Worm (Caenorhabditis elegans) whole organism, young adult: ENCODE measurements around the gene eak-7.

Source experiments
- B0019.2 ChIP-seq: fragments of 200-800 bp; sonication (Bioruptor generic); conservative IDR thresholded peaks from 2 replicates; pipeline ENCODE4 v1.3.6; 2022; ENCODE audit warnings: missing genetic modification reagents, missing genetic modification characterization, missing compliant biosample characterization
- B0035.1 ChIP-seq: sonication (generic microtip); optimal IDR thresholded peaks from 2 replicates; lab custom pipeline; 2016; ENCODE audit warnings: missing genetic modification characterization, mild to moderate bottlenecking, missing compliant biosample characterization, missing genotype, missing genetic modification reagents
- B0336.3 ChIP-seq: fragments of 200-800 bp; sonication (Bioruptor generic); IDR thresholded peaks from 2 replicates; pipeline ENCODE4 v1.3.6; 2022; ENCODE audit warnings: missing genetic modification characterization, missing compliant biosample characterization
- C06A6.2 ChIP-seq: fragments of 200-800 bp; sonication (Bioruptor generic); conservative IDR thresholded peaks from 2 replicates; pipeline ENCODE4 v1.3.6; 2022; ENCODE audit warnings: missing genetic modification characterization, missing compliant biosample characterization
- D2030.7 ChIP-seq: fragments of 200-800 bp; sonication (Bioruptor generic); IDR thresholded peaks from 2 replicates; pipeline ENCODE4 v1.3.6; 2022; ENCODE audit warnings: missing genetic modification reagents, missing genetic modification characterization, missing compliant biosample characterization
- F22D6.2 ChIP-seq: sonication (generic microtip); optimal IDR thresholded peaks from 2 replicates; lab custom pipeline; 2016; ENCODE audit warnings: mild to moderate bottlenecking, missing genetic modification characterization, missing compliant biosample characterization
- F37B4.10 ChIP-seq: fragments of 200-800 bp; sonication (Bioruptor generic); IDR thresholded peaks from 2 replicates; pipeline ENCODE4 v1.3.6; 2022; ENCODE audit warnings: missing genetic modification characterization, missing compliant biosample characterization
- F55B11.4 ChIP-seq: sonication (generic microtip); optimal IDR thresholded peaks from 2 replicates; lab custom pipeline; 2016; ENCODE audit warnings: missing compliant biosample characterization, missing genetic modification characterization, borderline replicate concordance; ENCODE audit not compliant: insufficient read depth
- K11D2.4 ChIP-seq: fragments of 200-800 bp; sonication (Bioruptor generic); IDR thresholded peaks from 2 replicates; pipeline ENCODE4 v1.3.6; 2022; ENCODE audit warnings: missing genetic modification reagents, missing genetic modification characterization, missing compliant biosample characterization
- T07F8.4 ChIP-seq: sonication (generic microtip); optimal IDR thresholded peaks from 2 replicates; lab custom pipeline; 2016; ENCODE audit warnings: mild to moderate bottlenecking, missing genetic modification characterization, moderate library complexity, missing compliant biosample characterization
- Y95B8A.8 ChIP-seq: fragments of 200-800 bp; sonication (Bioruptor generic); IDR thresholded peaks from 2 replicates; pipeline ENCODE4 v1.3.6; 2022; ENCODE audit warnings: missing genetic modification reagents, missing genetic modification characterization, missing compliant biosample characterization
- ZK185.1 ChIP-seq: sonication (generic microtip); optimal IDR thresholded peaks from 2 replicates; lab custom pipeline; 2016; ENCODE audit warnings: mild to moderate bottlenecking, missing genetic modification characterization, missing compliant biosample characterization; ENCODE audit not compliant: poor library complexity, severe bottlenecking
- ama-1 ChIP-seq, 3 experiments: fragments of 150-350 bp in 1 of 3; sonication (generic microtip) in 2 of 3; optimal IDR thresholded peaks; 2 replicates each; lab custom pipeline; 2014 to 2018; ENCODE audit warnings: missing biosample characterization in 2 of 3, missing genetic modification characterization in 2 of 3, missing genetic modification reagents in 2 of 3
- aptf-2 ChIP-seq: fragments of 200-800 bp; sonication (Bioruptor generic); conservative IDR thresholded peaks from 2 replicates; pipeline ENCODE4 v1.3.6; 2022; ENCODE audit warnings: missing genetic modification reagents, missing genetic modification characterization, missing compliant biosample characterization
- athp-1 ChIP-seq: sonication (generic microtip); optimal IDR thresholded peaks from 2 replicates; lab custom pipeline; 2017; ENCODE audit warnings: mild to moderate bottlenecking, missing genetic modification characterization, missing compliant biosample characterization
- attf-3 ChIP-seq: fragments of 200-800 bp; sonication (Bioruptor generic); conservative IDR thresholded peaks from 2 replicates; pipeline ENCODE4 v1.3.6; 2022; ENCODE audit warnings: missing genetic modification reagents, missing genetic modification characterization, missing compliant biosample characterization
- bed-1 ChIP-seq: fragments of 200-800 bp; sonication (Bioruptor generic); IDR thresholded peaks from 2 replicates; pipeline ENCODE4 v1.3.6; 2022; ENCODE audit warnings: missing genetic modification reagents, missing genetic modification characterization, missing compliant biosample characterization
- ccch-3 ChIP-seq: fragments of 200-800 bp; sonication (Bioruptor generic); optimal IDR thresholded peaks from 2 replicates; lab custom pipeline; 2018; ENCODE audit warnings: mild to moderate bottlenecking, missing genetic modification characterization, missing compliant biosample characterization
- cebp-1 ChIP-seq, 2 experiments: fragments of 200-800 bp in 1 of 2; sonication (Bioruptor generic) in 1 of 2; sonication (generic microtip) in 1 of 2; IDR thresholded peaks in 1 of 2; optimal IDR thresholded peaks in 1 of 2; 2 replicates each; pipeline versions ENCODE4 v1.3.6 to Lab custom; 2017 to 2022; ENCODE audit warnings: missing compliant biosample characterization in 2 of 2, missing genetic modification characterization in 2 of 2, mild to moderate bottlenecking in 1 of 2, missing genetic modification reagents in 1 of 2, moderate library complexity in 1 of 2
- ceh-40 ChIP-seq: fragments of 200-800 bp; sonication (Bioruptor generic); IDR thresholded peaks from 2 replicates; pipeline ENCODE4 v1.3.6; 2022; ENCODE audit warnings: missing genetic modification characterization, missing compliant biosample characterization
- ceh-58 ChIP-seq: fragments of 200-800 bp; sonication (Bioruptor generic); IDR thresholded peaks from 2 replicates; pipeline ENCODE4 v1.3.6; 2022; ENCODE audit warnings: missing genetic modification characterization, missing compliant biosample characterization
- ceh-79 ChIP-seq: sonication (generic microtip); optimal IDR thresholded peaks from 2 replicates; lab custom pipeline; 2017; ENCODE audit warnings: mild to moderate bottlenecking, missing genetic modification characterization, missing compliant biosample characterization
- die-1 ChIP-seq: sonication (generic microtip); optimal IDR thresholded peaks from 2 replicates; lab custom pipeline; 2016; ENCODE audit warnings: missing genotype, mild to moderate bottlenecking, missing genetic modification characterization, missing compliant biosample characterization
- dox-1 ChIP-seq: fragments of 200-800 bp; sonication (Bioruptor generic); IDR thresholded peaks from 2 replicates; pipeline ENCODE4 v1.3.6; 2022; ENCODE audit warnings: missing genetic modification reagents, missing genetic modification characterization, missing compliant biosample characterization
- egl-18 ChIP-seq: fragments of 200-800 bp; sonication (Bioruptor generic); IDR thresholded peaks from 2 replicates; pipeline ENCODE4 v1.3.6; 2022; ENCODE audit warnings: missing genetic modification reagents, missing genetic modification characterization, missing compliant biosample characterization
- ekl-4 ChIP-seq: fragments of 200-800 bp; sonication (Bioruptor generic); IDR thresholded peaks from 2 replicates; pipeline ENCODE4 v1.3.6; 2022; ENCODE audit warnings: missing genetic modification reagents, missing genetic modification characterization, missing compliant biosample characterization
- hlh-12 ChIP-seq: sonication (generic microtip); optimal IDR thresholded peaks from 2 replicates; lab custom pipeline; 2016; ENCODE audit warnings: missing genetic modification characterization, missing compliant biosample characterization
- hmg-1.2 ChIP-seq: fragments of 200-800 bp; sonication (Bioruptor generic); IDR thresholded peaks from 2 replicates; pipeline ENCODE4 v1.3.6; 2022; ENCODE audit warnings: missing genetic modification reagents, missing genetic modification characterization, missing compliant biosample characterization
- lag-1 ChIP-seq: fragments of 200-800 bp; sonication (Bioruptor generic); IDR thresholded peaks from 2 replicates; pipeline ENCODE4 v1.3.6; 2022; ENCODE audit warnings: missing genetic modification reagents, missing genetic modification characterization, missing compliant biosample characterization
- let-526 ChIP-seq: fragments of 200-800 bp; sonication (Bioruptor generic); IDR thresholded peaks from 2 replicates; pipeline ENCODE4 v1.3.6; 2022; ENCODE audit warnings: missing genetic modification reagents, missing genetic modification characterization, missing compliant biosample characterization
- lin-26 ChIP-seq: fragments of 200-800 bp; sonication (Bioruptor generic); IDR thresholded peaks from 2 replicates; pipeline ENCODE4 v1.3.6; 2022; ENCODE audit warnings: missing genetic modification reagents, missing genetic modification characterization, missing compliant biosample characterization
- lin-35 ChIP-seq, 3 experiments: fragments of 150-350 bp in 2 of 3; sonication (generic microtip) in 1 of 3; optimal IDR thresholded peaks; 2 replicates each; lab custom pipeline; 2014 to 2018; ENCODE audit warnings: missing biosample characterization in 3 of 3, missing genetic modification characterization in 3 of 3, missing genetic modification reagents in 3 of 3
- lin-40 ChIP-seq: sonication (generic microtip); optimal IDR thresholded peaks from 2 replicates; lab custom pipeline; 2016; ENCODE audit warnings: missing genetic modification characterization, mild to moderate bottlenecking, missing compliant biosample characterization, missing genotype, missing genetic modification reagents
- lin-54 ChIP-seq: fragments of 200-800 bp; sonication (Bioruptor generic); optimal IDR thresholded peaks from 2 replicates; lab custom pipeline; 2018; ENCODE audit warnings: mild to moderate bottlenecking, missing genetic modification characterization, missing compliant biosample characterization
- madf-10 ChIP-seq: sonication (generic microtip); optimal IDR thresholded peaks from 2 replicates; lab custom pipeline; 2016; ENCODE audit warnings: mild to moderate bottlenecking, missing genetic modification characterization, missing compliant biosample characterization
- madf-3 ChIP-seq: fragments of 200-800 bp; sonication (Bioruptor generic); IDR thresholded peaks from 2 replicates; pipeline ENCODE4 v1.3.6; 2022; ENCODE audit warnings: missing genetic modification reagents, missing genetic modification characterization, missing compliant biosample characterization
- nfyb-1 ChIP-seq: fragments of 200-800 bp; sonication (Bioruptor generic); IDR thresholded peaks from 2 replicates; pipeline ENCODE4 v1.3.6; 2022; ENCODE audit warnings: missing genetic modification reagents, missing genetic modification characterization, missing compliant biosample characterization
- pha-4 ChIP-seq: fragments of 150-350 bp; sonication (generic microtip); optimal IDR thresholded peaks from 2 replicates; lab custom pipeline; 2014; ENCODE audit warnings: missing biosample characterization, missing genetic modification reagents, missing genetic modification characterization
- rcor-1 ChIP-seq: fragments of 200-800 bp; sonication (Bioruptor generic); IDR thresholded peaks from 2 replicates; pipeline ENCODE4 v1.3.6; 2022; ENCODE audit warnings: missing genetic modification reagents, missing genetic modification characterization, missing compliant biosample characterization
- rec-8 ChIP-seq, 2 experiments: sonication (generic microtip); optimal IDR thresholded peaks; 2 replicates each; lab custom pipeline; 2016; ENCODE audit warnings: mild to moderate bottlenecking in 2 of 2, missing genetic modification characterization in 2 of 2, missing genetic modification reagents in 2 of 2, missing genotype in 2 of 2, missing biosample characterization in 1 of 2, missing compliant biosample characterization in 1 of 2, moderate library complexity in 1 of 2
- rpc-1 ChIP-seq, 2 experiments: fragments of 150-350 bp in 1 of 2; sonication (generic microtip) in 1 of 2; optimal IDR thresholded peaks; 2 replicates each; lab custom pipeline; 2014 to 2018; ENCODE audit warnings: missing biosample characterization in 1 of 2, missing genetic modification characterization in 1 of 2, missing genetic modification reagents in 1 of 2, missing genotype in 1 of 2
- snpc-3.4 ChIP-seq: sonication (generic microtip); optimal IDR thresholded peaks from 2 replicates; lab custom pipeline; 2017; ENCODE audit warnings: missing genetic modification characterization, mild to moderate bottlenecking, missing compliant biosample characterization, antibody characterized with exemption, moderate library complexity, missing genotype, missing genetic modification reagents
- tbp1 ChIP-seq: fragments of 200-800 bp; sonication (Bioruptor generic); optimal IDR thresholded peaks from 2 replicates; lab custom pipeline; 2018; ENCODE audit warnings: mild to moderate bottlenecking, missing genetic modification characterization, missing compliant biosample characterization
- zim-3 ChIP-seq: sonication (generic microtip); optimal IDR thresholded peaks from 2 replicates; lab custom pipeline; 2017; ENCODE audit warnings: mild to moderate bottlenecking, missing genetic modification characterization, moderate library complexity, missing compliant biosample characterization
- ztf-28 ChIP-seq: fragments of 200-800 bp; sonication (Bioruptor generic); IDR thresholded peaks from 2 replicates; pipeline ENCODE4 v1.3.6; 2022; ENCODE audit warnings: missing genetic modification reagents, missing genetic modification characterization, missing compliant biosample characterization

The eak-7 gene

ce11 chrIV:12596960-12597359, 31.2 kb upstream of the eak-7 start:
- TF ChIP-seq ama-1 (optimal IDR thresholded peaks at IDR 0.05; lab: Kevin White, UChicago) (no peak), ama-1 (GFP tag; optimal IDR thresholded peaks at IDR 0.05; lab: Kevin White, UChicago) (no peak), die-1 (no peak), D2030.7 (no peak), madf-3 (GFP tag; lab: Robert Waterston, UW) (no peak), nfyb-1 (GFP tag; lab: Robert Waterston, UW) (no peak), B0336.3 (no peak), ceh-58 (GFP tag; lab: Robert Waterston, UW) (no peak), rec-8 (tag; optimal IDR thresholded peaks at IDR 0.05; lab: Kevin White, UChicago) (no peak), lin-40 (tag; lab: Kevin White, UChicago) (no peak), K11D2.4 (no peak), zim-3 (no peak), B0035.1 (tag; lab: Kevin White, UChicago) (no peak)

ce11 chrIV:12594574-12594973, 28.8 kb upstream of the eak-7 start:
- TF ChIP-seq C06A6.2: 0 out of 2 replicates have a peak, but pooled peaks have one; percentile 35
- TF ChIP-seq egl-18 (GFP tag; lab: Robert Waterston, UW): no peak
- TF ChIP-seq F55B11.4 (tag; lab: Kevin White, UChicago): no peak
- TF ChIP-seq die-1: peak; percentile 90
- peak; percentile 77 for TF ChIP-seq T07F8.4 (tag; lab: Kevin White, UChicago)
- TF ChIP-seq lin-40 (tag; lab: Kevin White, UChicago): peak; percentile 69
- TF ChIP-seq rcor-1 (GFP tag; lab: Robert Waterston, UW): 0 out of 2 replicates have a peak, but pooled peaks have one; percentile 20
- no peak for TF ChIP-seq F22D6.2
- TF ChIP-seq ceh-79 (tag; lab: Kevin White, UChicago): no peak
- 0 out of 2 replicates have a peak, but pooled peaks have one; percentile 59 for TF ChIP-seq aptf-2 (GFP tag; lab: Robert Waterston, UW)
- TF ChIP-seq bed-1 (GFP tag; lab: Robert Waterston, UW): no peak
- 0 out of 2 replicates have a peak, but pooled peaks have one; percentile 37 for TF ChIP-seq ceh-40 (GFP tag; lab: Robert Waterston, UW)
- peak; percentile 97 for TF ChIP-seq tbp1
- TF ChIP-seq pha-4: no peak
- TF ChIP-seq ZK185.1 (tag; lab: Kevin White, UChicago): peak; percentile 59
- peak; percentile 86 for TF ChIP-seq dox-1
- TF ChIP-seq attf-3 (GFP tag; lab: Robert Waterston, UW): peak; percentile 66
- TF ChIP-seq let-526 (GFP tag; lab: Robert Waterston, UW): 0 out of 2 replicates have a peak, but pooled peaks have one; percentile 44
- TF ChIP-seq lin-35 (GFP tag; optimal IDR thresholded peaks at IDR 0.05; lab: Kevin White, UChicago): peak in 1 of 3 experiments; percentile 59
- TF ChIP-seq B0019.2 (GFP tag; lab: Robert Waterston, UW): no peak
- TF ChIP-seq lag-1 (GFP tag; lab: Robert Waterston, UW): no peak
- TF ChIP-seq madf-10 (tag; lab: Kevin White, UChicago): peak; percentile 81
- peak; percentile 89 for TF ChIP-seq ztf-28 (GFP tag; lab: Robert Waterston, UW)
- no peak for TF ChIP-seq F37B4.10 (GFP tag; lab: Robert Waterston, UW)
- peak; percentile 1 for TF ChIP-seq hlh-12 (tag; lab: Kevin White, UChicago)
- TF ChIP-seq snpc-3.4: peak; percentile 40
- peak; percentile 77 for TF ChIP-seq Y95B8A.8 (GFP tag; lab: Robert Waterston, UW)
- peak; percentile 89 for TF ChIP-seq lin-26 (GFP tag; lab: Robert Waterston, UW)
- TF ChIP-seq lin-54 (GFP tag; lab: Kevin White, UChicago): peak; percentile 64
- peak; percentile 43 for TF ChIP-seq cebp-1 (GFP tag; IDR thresholded peaks at IDR 0.05; lab: Robert Waterston, UW)
- peak; percentile 76 for TF ChIP-seq cebp-1 (tag; optimal IDR thresholded peaks at IDR 0.05; lab: Kevin White, UChicago)
- peak; percentile 89 for TF ChIP-seq hmg-1.2 (GFP tag; lab: Robert Waterston, UW)
- TF ChIP-seq rpc-1 (optimal IDR thresholded peaks at IDR 0.05; lab: Kevin White, UChicago): peak; percentile 84
- TF ChIP-seq rpc-1 (tag; optimal IDR thresholded peaks at IDR 0.05; lab: Kevin White, UChicago): peak; percentile 90
- TF ChIP-seq ekl-4: peak; percentile 68
- peak; percentile 72; the same call in 1 of the 2 replicates for TF ChIP-seq K11D2.4
- TF ChIP-seq athp-1 (tag; lab: Kevin White, UChicago): peak; percentile 59
- TF ChIP-seq ccch-3 (GFP tag; lab: Kevin White, UChicago): no peak
